Worm (Caenorhabditis elegans) whole organism, late embryonic: Measurements from ENCODE around the gene H10E21.1.

ENCODE experiments used
- C38D4.7 ChIP-seq: fragments of 200-800 bp; sonication (Bioruptor generic); optimal IDR thresholded peaks from 2 replicates; lab custom pipeline; 2018; ENCODE audit warnings: mild to moderate bottlenecking, missing genetic modification characterization, moderate library complexity, missing compliant biosample characterization
- ceh-45 ChIP-seq: fragments of 200-800 bp; sonication (Bioruptor generic); IDR thresholded peaks from 2 replicates; pipeline ENCODE4 v1.3.6; 2022; ENCODE audit warnings: missing genetic modification reagents, missing genetic modification characterization, missing compliant biosample characterization
- dve-1 ChIP-seq: sonication (generic microtip); optimal IDR thresholded peaks from 2 replicates; lab custom pipeline; 2017; ENCODE audit warnings: antibody characterized with exemption, mild to moderate bottlenecking, missing genetic modification characterization, missing compliant biosample characterization
- lin-11 ChIP-seq: fragments of 200-800 bp; sonication (Bioruptor generic); optimal IDR thresholded peaks from 2 replicates; lab custom pipeline; 2018; ENCODE audit warnings: mild to moderate bottlenecking, missing genetic modification characterization, missing compliant biosample characterization
- pqm-1 ChIP-seq: sonication (generic microtip); optimal IDR thresholded peaks from 2 replicates; lab custom pipeline; 2016; ENCODE audit warnings: missing genetic modification characterization, missing compliant biosample characterization

DNA sequence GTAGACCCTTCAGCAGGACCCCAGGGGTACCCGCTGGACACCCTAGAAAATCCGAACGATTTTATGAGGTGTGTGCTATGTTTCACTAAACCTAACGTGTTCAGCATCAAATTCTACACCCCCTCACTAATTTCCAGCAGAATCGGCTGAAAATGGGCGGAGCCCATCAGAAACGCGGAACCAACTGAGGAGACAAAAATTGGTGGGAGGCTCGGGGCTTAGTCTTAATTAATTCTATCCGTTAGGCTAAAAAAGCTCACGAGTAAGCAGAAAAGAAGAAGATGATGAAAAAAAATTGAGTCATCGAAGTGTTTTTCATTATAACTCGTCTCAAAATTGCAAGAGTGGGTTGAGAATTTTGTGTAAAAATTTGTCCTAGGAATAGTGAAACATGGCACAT lies 13.3 kb downstream of the H10E21.1 start:
- TF ChIP-seq lin-11 (no peak), ceh-45 (no peak), pqm-1 (no peak), C38D4.7 (GFP tag; lab: Kevin White, UChicago) (no peak), dve-1 (no peak)
